Worm (Caenorhabditis elegans): ENCODE data around the gene C32B5.15.

The C32B5.15 gene

DNA sequence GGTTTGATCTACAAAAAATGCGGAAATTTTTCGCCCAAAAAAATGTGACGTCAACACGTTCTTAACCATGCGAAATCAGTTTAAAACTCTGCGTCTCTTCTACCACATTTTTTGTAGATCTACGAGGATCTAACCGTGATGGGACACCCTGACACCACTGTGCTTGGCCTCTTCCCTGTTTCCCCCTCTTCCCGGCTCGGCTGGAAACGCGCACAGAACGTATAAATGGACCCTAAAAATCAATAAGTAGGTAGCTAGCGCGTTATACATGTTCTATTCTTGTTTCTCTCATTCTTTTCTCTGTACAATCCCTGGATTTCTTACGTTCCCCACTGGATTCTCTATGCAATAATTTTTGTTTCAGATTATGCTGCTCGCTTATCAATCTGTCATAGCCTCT is 49.2 kb downstream of the C32B5.15 start, which contains the start of gene fbxc-28:
Gene fbxc-28, plus strand, starts transcription at position 301 of the 400 bp plus-strand sequence.
- no peak for TF ChIP-seq lin-11 (tag; optimal IDR thresholded peaks at IDR 0.05)
- no peak for TF ChIP-seq hlh-13 (GFP tag; optimal IDR thresholded peaks at IDR 0.05)
- no peak for TF ChIP-seq ceh-30 (tag; optimal IDR thresholded peaks at IDR 0.05)
- no peak for TF ChIP-seq lim-6 (tag; optimal IDR thresholded peaks at IDR 0.05)
- no peak for TF ChIP-seq dve-1 (tag; optimal IDR thresholded peaks at IDR 0.05)
- no peak for TF ChIP-seq sox-2 (GFP tag; IDR thresholded peaks at IDR 0.05)
- TF ChIP-seq tbx-7 (tag; optimal IDR thresholded peaks at IDR 0.05), result no peak
- TF ChIP-seq unc-42 (tag; optimal IDR thresholded peaks at IDR 0.05), result no peak

DNA sequence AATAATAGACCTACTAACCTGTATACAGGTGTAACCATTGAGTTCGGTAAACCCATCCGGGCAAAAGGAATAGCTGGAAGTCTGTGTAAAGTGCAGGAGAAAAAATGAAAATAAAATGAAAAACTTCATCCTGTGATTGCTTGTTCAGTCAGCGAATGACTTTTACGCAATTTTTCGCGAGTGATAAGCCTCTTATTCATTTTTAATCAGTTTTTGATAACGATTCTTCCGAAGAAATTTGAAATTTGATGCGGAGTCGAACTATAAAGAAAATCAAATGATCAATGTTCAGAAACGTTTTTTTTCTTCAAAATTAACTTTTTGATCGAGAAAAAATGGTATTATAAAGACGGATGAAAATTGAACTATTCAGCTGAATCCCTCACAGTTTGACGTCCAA is 50.0 kb downstream of the C32B5.15 start:
- TF ChIP-seq ama-1 (optimal IDR thresholded peaks at IDR 0.05), result no peak
- TF ChIP-seq pag-3 (tag; optimal IDR thresholded peaks at IDR 0.05; ENCODE audit: borderline replicate concordance), result no peak
- no peak for TF ChIP-seq dve-1 (tag; optimal IDR thresholded peaks at IDR 0.05)
- no peak for TF ChIP-seq ceh-19 (GFP tag; optimal IDR thresholded peaks at IDR 0.05)
- no peak for TF ChIP-seq unc-86 (tag; optimal IDR thresholded peaks at IDR 0.05)
- no peak for TF ChIP-seq madf-2 (tag; optimal IDR thresholded peaks at IDR 0.05)
- TF ChIP-seq C38D4.7 (GFP tag; optimal IDR thresholded peaks at IDR 0.05), result no peak
- TF ChIP-seq pax-1 (tag; optimal IDR thresholded peaks at IDR 0.05), result no peak
- TF ChIP-seq pha-4 (tag; optimal IDR thresholded peaks at IDR 0.05), result no peak
- no peak for TF ChIP-seq lim-6 (tag; optimal IDR thresholded peaks at IDR 0.05)
- no peak for TF ChIP-seq ref-2 (tag; optimal IDR thresholded peaks at IDR 0.05)
- TF ChIP-seq unc-55 (GFP tag; optimal IDR thresholded peaks at IDR 0.05), result no peak
- TF ChIP-seq syd-9 (tag; optimal IDR thresholded peaks at IDR 0.05), result no peak

Measured in whole organism, late embryonic.